Worm (Caenorhabditis elegans): ENCODE results near the gene Y7A5A.1.

- TF ChIP-seq him-1 (tag; optimal IDR thresholded peaks at IDR 0.05) (no peak), dao-5 (tag; optimal IDR thresholded peaks at IDR 0.05) (no peak)
These were observed 34.9 kb downstream of the Y7A5A.1 start for ce11 chrX:15736419-15736818.
